Fruit fly (Drosophila melanogaster): ENCODE results near the gene Cand1.

DNA sequence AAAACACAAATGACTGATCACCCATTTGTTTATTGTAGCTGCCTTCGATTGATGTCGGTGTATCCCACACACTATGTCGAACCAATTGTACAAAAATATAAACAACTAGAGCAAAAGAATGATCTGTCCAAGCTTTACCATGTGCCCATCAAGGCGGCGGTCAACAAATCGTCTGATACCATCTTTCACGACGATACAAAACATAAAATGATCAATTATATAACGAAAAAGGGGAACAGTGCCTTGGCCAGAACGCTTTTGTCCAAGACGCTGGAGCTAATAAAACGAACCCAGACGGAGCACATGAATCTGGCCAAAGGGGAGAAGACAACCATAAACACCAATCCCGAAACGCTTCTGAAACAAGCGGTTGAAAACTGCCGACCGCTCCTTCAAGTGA lies 24.3 kb upstream of the Cand1 start:
- TF ChIP-seq fru (GFP tag; optimal IDR thresholded peaks at IDR 0.05), result no peak
- no peak for TF ChIP-seq psq (GFP tag; optimal IDR thresholded peaks at IDR 0.05)
- no peak for TF ChIP-seq usp (GFP tag; optimal IDR thresholded peaks at IDR 0.05)
- no peak for TF ChIP-seq lola (GFP tag; optimal IDR thresholded peaks at IDR 0.05)
- no peak for TF ChIP-seq Dfd (GFP tag; optimal IDR thresholded peaks at IDR 0.05)
- TF ChIP-seq CG9705 (GFP tag; optimal IDR thresholded peaks at IDR 0.05), result no peak
- TF ChIP-seq h (GFP tag; optimal IDR thresholded peaks at IDR 0.05), result no peak
- TF ChIP-seq rgr (GFP tag; optimal IDR thresholded peaks at IDR 0.05), result no peak
- no peak for TF ChIP-seq sage (GFP tag; optimal IDR thresholded peaks at IDR 0.05)
- TF ChIP-seq sv (GFP tag; optimal IDR thresholded peaks at IDR 0.05), result no peak
- no peak for TF ChIP-seq N (GFP tag; optimal IDR thresholded peaks at IDR 0.05)

Measured in whole organism, wandering third instar larva.